Fruit fly (Drosophila melanogaster) whole organism, embryonic: ENCODE results near the gene CAH7.

Experiments
- Abd-B ChIP-seq: fragments of 200-800 bp; sonication (Bioruptor generic); optimal IDR thresholded peaks from 2 replicates; lab custom pipeline; 2018; ENCODE audit warnings: missing biosample characterization, mild to moderate bottlenecking, missing genetic modification characterization, moderate library complexity
- Ada2b ChIP-seq: fragments of 200-800 bp; sonication (Bioruptor generic); IDR thresholded peaks from 2 replicates; pipeline ENCODE4 v1.3.6; 2022; ENCODE audit warnings: missing biosample characterization, missing genetic modification characterization
- Antp ChIP-seq: fragments of 200-800 bp; sonication (Bioruptor generic); optimal IDR thresholded peaks from 3 replicates; lab custom pipeline; 2016; ENCODE audit warnings: missing biosample characterization, missing genetic modification characterization
- Atf3 ChIP-seq: fragments of 200-800 bp; sonication (Bioruptor generic); optimal IDR thresholded peaks from 3 replicates; lab custom pipeline; 2016; ENCODE audit warnings: missing biosample characterization, missing genetic modification characterization
- Bgb ChIP-seq: fragments of 200-800 bp; sonication (Bioruptor generic); IDR thresholded peaks from 2 replicates; pipeline ENCODE4 v1.3.6; 2022; ENCODE audit warnings: missing biosample characterization, missing genetic modification characterization; ENCODE audit not compliant: partially characterized antibody
- CG10147 ChIP-seq: fragments of 200-800 bp; sonication (Bioruptor generic); optimal IDR thresholded peaks from 2 replicates; lab custom pipeline; 2019; ENCODE audit warnings: missing biosample characterization, mild to moderate bottlenecking, missing genetic modification characterization, moderate library complexity
- CG10321 ChIP-seq: fragments of 200-800 bp; sonication (Bioruptor generic); IDR thresholded peaks from 2 replicates; pipeline ENCODE4 v1.3.6; 2022; ENCODE audit warnings: missing biosample characterization, missing genetic modification characterization
- CG11398 ChIP-seq: fragments of 200-800 bp; sonication (Bioruptor generic); optimal IDR thresholded peaks from 2 replicates; lab custom pipeline; 2016; ENCODE audit warnings: missing biosample characterization, missing genetic modification characterization
- CG11456 ChIP-seq: fragments of 200-800 bp; sonication (Bioruptor generic); IDR thresholded peaks from 3 replicates; pipeline ENCODE4 v1.3.6; 2022; ENCODE audit warnings: missing biosample characterization, missing genetic modification characterization
- CG12236 ChIP-seq: fragments of 200-800 bp; sonication (Bioruptor generic); optimal IDR thresholded peaks from 2 replicates; lab custom pipeline; 2016; ENCODE audit warnings: missing biosample characterization, missing genetic modification characterization
- CG13424 ChIP-seq: fragments of 200-800 bp; sonication (Bioruptor generic); optimal IDR thresholded peaks from 2 replicates; lab custom pipeline; 2019; ENCODE audit warnings: missing biosample characterization, mild to moderate bottlenecking, missing genetic modification characterization, moderate library complexity
- CG14965 ChIP-seq: fragments of 200-800 bp; sonication (Bioruptor generic); optimal IDR thresholded peaks from 2 replicates; lab custom pipeline; 2016; ENCODE audit warnings: missing biosample characterization, missing genetic modification characterization, borderline replicate concordance
- CG15073 ChIP-seq: fragments of 200-800 bp; sonication (Bioruptor generic); optimal IDR thresholded peaks from 2 replicates; lab custom pipeline; 2016; ENCODE audit warnings: missing biosample characterization, missing genetic modification characterization
- CG15479 ChIP-seq: fragments of 200-800 bp; sonication (Bioruptor generic); optimal IDR thresholded peaks from 3 replicates; lab custom pipeline; 2019; ENCODE audit warnings: missing biosample characterization, mild to moderate bottlenecking, missing genetic modification characterization, moderate library complexity
- CG1602 ChIP-seq: fragments of 200-800 bp; sonication (Bioruptor generic); optimal IDR thresholded peaks from 3 replicates; lab custom pipeline; 2016; ENCODE audit warnings: missing biosample characterization, missing genetic modification characterization
- CG16815 ChIP-seq: fragments of 200-800 bp; sonication (Bioruptor generic); optimal IDR thresholded peaks from 3 replicates; lab custom pipeline; 2017; ENCODE audit warnings: missing biosample characterization, mild to moderate bottlenecking, missing genetic modification characterization
- CG2129 ChIP-seq: fragments of 200-800 bp; sonication (Bioruptor generic); IDR thresholded peaks from 2 replicates; pipeline ENCODE4 v1.3.6; 2022; ENCODE audit warnings: missing biosample characterization, missing genetic modification characterization; ENCODE audit not compliant: partially characterized antibody
- CG3407 ChIP-seq: fragments of 200-800 bp; sonication (Bioruptor generic); optimal IDR thresholded peaks from 2 replicates; lab custom pipeline; 2018; ENCODE audit warnings: missing biosample characterization, mild to moderate bottlenecking, missing genetic modification characterization
- CG3995 ChIP-seq: fragments of 200-800 bp; sonication (Bioruptor generic); optimal IDR thresholded peaks from 3 replicates; lab custom pipeline; 2016; ENCODE audit warnings: missing biosample characterization, missing genetic modification characterization
- CG5245 ChIP-seq: fragments of 200-800 bp; sonication (Bioruptor generic); optimal IDR thresholded peaks from 3 replicates; lab custom pipeline; 2016; ENCODE audit warnings: missing biosample characterization, missing genetic modification characterization
- CG8089 ChIP-seq: fragments of 200-800 bp; sonication (Bioruptor generic); optimal IDR thresholded peaks from 3 replicates; lab custom pipeline; 2016; ENCODE audit warnings: missing biosample characterization, missing genetic modification characterization
- CG8281 ChIP-seq: fragments of 200-800 bp; sonication (Bioruptor generic); optimal IDR thresholded peaks from 2 replicates; lab custom pipeline; 2018; ENCODE audit warnings: missing biosample characterization, mild to moderate bottlenecking, missing genetic modification characterization, moderate library complexity
- Camta ChIP-seq: fragments of 200-800 bp; sonication (Bioruptor generic); optimal IDR thresholded peaks from 2 replicates; lab custom pipeline; 2016; ENCODE audit warnings: missing biosample characterization, missing genetic modification characterization
- Dll ChIP-seq: fragments of 200-800 bp; sonication (Bioruptor generic); IDR thresholded peaks from 4 replicates; pipeline ENCODE4 v1.3.6; 2022; ENCODE audit warnings: missing biosample characterization, missing genetic modification characterization; ENCODE audit not compliant: partially characterized antibody
- Doc3 ChIP-seq: fragments of 200-800 bp; sonication (Bioruptor generic); IDR thresholded peaks from 3 replicates; pipeline ENCODE4 v1.3.6; 2022; ENCODE audit warnings: missing biosample characterization, missing genetic modification characterization; ENCODE audit not compliant: partially characterized antibody
- Elba2 ChIP-seq: fragments of 200-800 bp; sonication (Bioruptor generic); optimal IDR thresholded peaks from 3 replicates; lab custom pipeline; 2016; ENCODE audit warnings: missing biosample characterization, missing genetic modification characterization
- Fer3 ChIP-seq: fragments of 200-800 bp; sonication (Bioruptor generic); optimal IDR thresholded peaks from 2 replicates; lab custom pipeline; 2018; ENCODE audit warnings: missing biosample characterization, mild to moderate bottlenecking, missing genetic modification characterization, moderate library complexity
- Hr39 ChIP-seq: fragments of >200 bp; optimal IDR thresholded peaks from 2 replicates; lab custom pipeline; 2017
- Mes4 ChIP-seq: fragments of 200-800 bp; sonication (Bioruptor generic); optimal IDR thresholded peaks from 2 replicates; lab custom pipeline; 2016; ENCODE audit warnings: missing biosample characterization, missing genetic modification characterization
- Oaz ChIP-seq: fragments of 200-800 bp; sonication (Bioruptor generic); IDR thresholded peaks from 2 replicates; pipeline ENCODE4 v1.3.6; 2022; ENCODE audit warnings: missing biosample characterization, missing genetic modification characterization
- Opbp ChIP-seq: fragments of 200-800 bp; sonication (Bioruptor generic); IDR thresholded peaks from 3 replicates; pipeline ENCODE4 v1.3.6; 2022; ENCODE audit warnings: missing biosample characterization, missing genetic modification characterization; ENCODE audit not compliant: partially characterized antibody
- Ravus ChIP-seq: fragments of 200-800 bp; sonication (Bioruptor generic); IDR thresholded peaks from 2 replicates; pipeline ENCODE4 v1.3.6; 2022; ENCODE audit warnings: missing biosample characterization, missing genetic modification characterization
- Rfx ChIP-seq: fragments of 200-800 bp; sonication (Bioruptor generic); IDR thresholded peaks from 2 replicates; pipeline ENCODE4 v1.3.6; 2022; ENCODE audit warnings: missing biosample characterization, missing genetic modification characterization
- aop ChIP-seq: fragments of 200-800 bp; sonication (Bioruptor generic); IDR thresholded peaks from 2 replicates; pipeline ENCODE4 v1.3.6; 2022; ENCODE audit warnings: missing biosample characterization, missing genetic modification characterization
- chif ChIP-seq, 2 experiments: fragments of 200-800 bp; sonication (Bioruptor generic); optimal IDR thresholded peaks; 3 replicates each; lab custom pipeline; 2016; ENCODE audit warnings: missing biosample characterization in 2 of 2, missing genetic modification characterization in 2 of 2
- emc ChIP-seq: fragments of 200-800 bp; sonication (Bioruptor generic); optimal IDR thresholded peaks from 2 replicates; lab custom pipeline; 2016; ENCODE audit warnings: missing biosample characterization, missing genetic modification characterization
- fd3F ChIP-seq: fragments of 200-800 bp; sonication (Bioruptor generic); optimal IDR thresholded peaks from 2 replicates; lab custom pipeline; 2018; ENCODE audit warnings: missing biosample characterization, mild to moderate bottlenecking, missing genetic modification characterization, moderate library complexity
- h ChIP-seq: fragments of >200 bp; optimal IDR thresholded peaks from 2 replicates; lab custom pipeline; 2017
- jigr1 ChIP-seq: fragments of 200-800 bp; sonication (Bioruptor generic); IDR thresholded peaks from 3 replicates; pipeline ENCODE4 v1.3.6; 2022; ENCODE audit warnings: missing biosample characterization, missing genetic modification characterization
- oc ChIP-seq: fragments of 200-800 bp; sonication (Bioruptor generic); optimal IDR thresholded peaks from 2 replicates; lab custom pipeline; 2018; ENCODE audit warnings: missing biosample characterization, mild to moderate bottlenecking, missing genetic modification characterization, moderate library complexity
- odd ChIP-seq: fragments of 200-800 bp; sonication (Bioruptor generic); optimal IDR thresholded peaks from 2 replicates; lab custom pipeline; 2017; ENCODE audit warnings: missing biosample characterization, mild to moderate bottlenecking, missing genetic modification characterization
- pho ChIP-seq: fragments of 200-800 bp; sonication (Bioruptor generic); optimal IDR thresholded peaks from 2 replicates; lab custom pipeline; 2016; ENCODE audit warnings: missing biosample characterization, missing genetic modification characterization
- schlank ChIP-seq: fragments of 200-800 bp; sonication (Bioruptor generic); optimal IDR thresholded peaks from 2 replicates; lab custom pipeline; 2018; ENCODE audit warnings: missing biosample characterization, mild to moderate bottlenecking, missing genetic modification characterization
- seq ChIP-seq: fragments of 200-800 bp; sonication (Bioruptor generic); IDR thresholded peaks from 2 replicates; pipeline ENCODE4 v1.3.6; 2022; ENCODE audit warnings: missing biosample characterization, missing genetic modification characterization
- stwl ChIP-seq: fragments of 200-800 bp; sonication (Bioruptor generic); optimal IDR thresholded peaks from 3 replicates; lab custom pipeline; 2018; ENCODE audit warnings: missing biosample characterization, mild to moderate bottlenecking, missing genetic modification characterization, moderate library complexity
- sug ChIP-seq: fragments of 200-800 bp; optimal IDR thresholded peaks from 2 replicates; lab custom pipeline; 2019; ENCODE audit warnings: missing biosample characterization, mild to moderate bottlenecking, missing genetic modification characterization, moderate library complexity
- vfl ChIP-seq: fragments of 200-800 bp; sonication (Bioruptor generic); optimal IDR thresholded peaks from 2 replicates; lab custom pipeline; 2016; ENCODE audit warnings: missing biosample characterization, missing genetic modification characterization
- vnd ChIP-seq: fragments of 200-800 bp; sonication (Bioruptor generic); IDR thresholded peaks from 3 replicates; pipeline ENCODE4 v1.3.6; 2022; ENCODE audit warnings: missing biosample characterization, missing genetic modification characterization; ENCODE audit not compliant: partially characterized antibody
- vvl ChIP-seq: fragments of 200-800 bp; sonication (Bioruptor generic); IDR thresholded peaks from 2 replicates; pipeline ENCODE4 v1.3.6; 2022; ENCODE audit warnings: missing biosample characterization, missing genetic modification characterization
- zen2 ChIP-seq: fragments of 200-800 bp; sonication (Bioruptor generic); IDR thresholded peaks from 3 replicates; pipeline ENCODE4 v1.3.6; 2022; ENCODE audit warnings: missing biosample characterization, missing genetic modification characterization; ENCODE audit not compliant: partially characterized antibody
- zfh1 ChIP-seq: fragments of 200-800 bp; sonication (Bioruptor generic); IDR thresholded peaks from 3 replicates; pipeline ENCODE4 v1.3.6; 2022; ENCODE audit warnings: missing biosample characterization, missing genetic modification characterization

The CAH7 gene

dm6 chr3R:10161163-10161562, 49.1 kb downstream of the CAH7 start, which contains the start of gene CG6254 (continued):
- TF ChIP-seq h (lab: Kevin White, UChicago) (no peak), CG10321 (GFP tag; lab: Robert Waterston, UW) (no peak), Doc3 (GFP tag; lab: Robert Waterston, UW) (no peak), Ravus (GFP tag; lab: Robert Waterston, UW) (no peak), CG5245 (GFP tag; lab: Kevin White, UChicago) (no peak), CG12236 (GFP tag; lab: Kevin White, UChicago) (no peak), zfh1 (GFP tag; lab: Robert Waterston, UW) (0 out of 3 replicates have a peak, but pooled peaks have one; percentile 30), Atf3 (GFP tag; lab: Kevin White, UChicago) (no peak), Mes4 (GFP tag; lab: Kevin White, UChicago) (no peak), seq (GFP tag; lab: Robert Waterston, UW) (0 out of 2 replicates have a peak, but pooled peaks have one; percentile 26), CG11456 (GFP tag; lab: Robert Waterston, UW) (peak; percentile 77), Dll (0 out of 4 replicates have a peak, but pooled peaks have one; percentile 32), CG13424 (tag; lab: Kevin White, UChicago) (peak; percentile 52), CG14965 (GFP tag; lab: Kevin White, UChicago) (no peak), Elba2 (GFP tag; lab: Kevin White, UChicago) (no peak), Fer3 (tag; lab: Kevin White, UChicago) (no peak), vfl (GFP tag; lab: Kevin White, UChicago) (peak; percentile 25), vvl (GFP tag; lab: Robert Waterston, UW) (peak; percentile 77), chif (GFP tag; optimal IDR thresholded peaks at IDR 0.05; lab: Kevin White, UChicago) (peak in 1 of 2 experiments; percentile 33), CG8089 (no peak), CG8281 (no peak), Oaz (GFP tag; lab: Robert Waterston, UW) (no peak), Opbp (0 out of 3 replicates have a peak, but pooled peaks have one; percentile 34), CG2129 (no peak), Abd-B (GFP tag; lab: Kevin White, UChicago) (peak; percentile 10), CG15073 (GFP tag; lab: Kevin White, UChicago) (no peak), pho (GFP tag; lab: Kevin White, UChicago) (peak; percentile 43), CG16815 (GFP tag; lab: Kevin White, UChicago) (no peak), sug (tag; lab: Kevin White, UChicago) (no peak), odd (GFP tag; lab: Kevin White, UChicago) (no peak), Hr39 (lab: Kevin White, UChicago) (no peak), jigr1 (no peak), CG11398 (GFP tag; lab: Kevin White, UChicago) (no peak), aop (GFP tag; lab: Robert Waterston, UW) (0 out of 2 replicates have a peak, but pooled peaks have one; percentile 27), oc (tag; lab: Kevin White, UChicago) (no peak), Antp (GFP tag; lab: Kevin White, UChicago) (peak; percentile 52), fd3F (GFP tag; lab: Kevin White, UChicago) (peak; percentile 23), schlank (no peak), Ada2b (0 out of 2 replicates have a peak, but pooled peaks have one; percentile 8), CG3995 (GFP tag; lab: Kevin White, UChicago) (peak; percentile 36), Camta (GFP tag; lab: Kevin White, UChicago) (no peak), CG15479 (GFP tag; lab: Kevin White, UChicago) (no peak), emc (GFP tag; lab: Kevin White, UChicago) (no peak), zen2 (GFP tag; lab: Robert Waterston, UW) (0 out of 3 replicates have a peak, but pooled peaks have one; percentile 24), CG10147 (GFP tag; lab: Kevin White, UChicago) (no peak), stwl (tag; lab: Kevin White, UChicago) (peak; percentile 88), CG3407 (GFP tag; lab: Kevin White, UChicago) (no peak), vnd (GFP tag; lab: Robert Waterston, UW) (peak; percentile 28; the same call in 1 of the 3 replicates), CG1602 (no peak), Bgb (GFP tag; lab: Robert Waterston, UW) (peak; percentile 66), Rfx (GFP tag; lab: Robert Waterston, UW) (peak; percentile 79)
